Worm (Caenorhabditis elegans) whole organism, young adult: ENCODE data around the gene F26D2.10.
"Not testable (repeated sequence)": the region's sequence is repeated elsewhere in the genome, so short reads cannot be mapped to it uniquely, and the experiment has no call there.

ENCODE experiments used
- B0261.1 ChIP-seq: sonication (generic microtip); optimal IDR thresholded peaks from 2 replicates; lab custom pipeline; 2016; ENCODE audit warnings: mild to moderate bottlenecking, missing genetic modification characterization, moderate library complexity, missing compliant biosample characterization
- C06A6.2 ChIP-seq: fragments of 200-800 bp; sonication (Bioruptor generic); conservative IDR thresholded peaks from 2 replicates; pipeline ENCODE4 v1.3.6; 2022; ENCODE audit warnings: missing genetic modification characterization, missing compliant biosample characterization
- F22D6.2 ChIP-seq: sonication (generic microtip); optimal IDR thresholded peaks from 2 replicates; lab custom pipeline; 2016; ENCODE audit warnings: mild to moderate bottlenecking, missing genetic modification characterization, missing compliant biosample characterization
- F23B12.7 ChIP-seq: sonication (generic microtip); optimal IDR thresholded peaks from 2 replicates; lab custom pipeline; 2017; ENCODE audit warnings: missing genetic modification characterization, mild to moderate bottlenecking, missing compliant biosample characterization, antibody characterized with exemption, moderate library complexity; ENCODE audit not compliant: insufficient read depth
- F49E8.2 ChIP-seq: sonication (generic microtip); optimal IDR thresholded peaks from 3 replicates; lab custom pipeline; 2017; ENCODE audit warnings: missing genetic modification characterization, mild to moderate bottlenecking, missing compliant biosample characterization, antibody characterized with exemption, moderate library complexity; ENCODE audit not compliant: insufficient read depth
- Y53F4B.3 ChIP-seq: fragments of 200-800 bp; sonication (Bioruptor generic); IDR thresholded peaks from 2 replicates; pipeline ENCODE4 v1.3.6; 2022; ENCODE audit warnings: missing genetic modification reagents, missing genetic modification characterization, missing compliant biosample characterization
- Y53G8AR.9 ChIP-seq: fragments of 200-800 bp; sonication (Bioruptor generic); conservative IDR thresholded peaks from 2 replicates; pipeline ENCODE4 v1.3.6; 2022; ENCODE audit warnings: missing genetic modification reagents, missing genetic modification characterization, missing compliant biosample characterization
- ama-1 ChIP-seq, 3 experiments: fragments of 150-350 bp in 1 of 3; sonication (generic microtip) in 2 of 3; optimal IDR thresholded peaks; 2 replicates each; lab custom pipeline; 2014 to 2018; ENCODE audit warnings: missing biosample characterization in 2 of 3, missing genetic modification characterization in 2 of 3, missing genetic modification reagents in 2 of 3
- aptf-2 ChIP-seq: fragments of 200-800 bp; sonication (Bioruptor generic); conservative IDR thresholded peaks from 2 replicates; pipeline ENCODE4 v1.3.6; 2022; ENCODE audit warnings: missing genetic modification reagents, missing genetic modification characterization, missing compliant biosample characterization
- atf-7 ChIP-seq: sonication (generic microtip); optimal IDR thresholded peaks from 2 replicates; lab custom pipeline; 2017; ENCODE audit warnings: mild to moderate bottlenecking, missing genetic modification characterization, missing compliant biosample characterization
- attf-6 ChIP-seq: fragments of 200-800 bp; sonication (Bioruptor generic); IDR thresholded peaks from 2 replicates; pipeline ENCODE4 v1.3.6; 2022; ENCODE audit warnings: missing genetic modification reagents, missing genetic modification characterization, missing compliant biosample characterization
- bed-1 ChIP-seq: fragments of 200-800 bp; sonication (Bioruptor generic); IDR thresholded peaks from 2 replicates; pipeline ENCODE4 v1.3.6; 2022; ENCODE audit warnings: missing genetic modification reagents, missing genetic modification characterization, missing compliant biosample characterization
- ceh-58 ChIP-seq: fragments of 200-800 bp; sonication (Bioruptor generic); IDR thresholded peaks from 2 replicates; pipeline ENCODE4 v1.3.6; 2022; ENCODE audit warnings: missing genetic modification characterization, missing compliant biosample characterization
- chd-7 ChIP-seq: sonication (generic microtip); optimal IDR thresholded peaks from 2 replicates; lab custom pipeline; 2016; ENCODE audit warnings: mild to moderate bottlenecking, missing genetic modification characterization, moderate library complexity, missing compliant biosample characterization
- die-1 ChIP-seq: sonication (generic microtip); optimal IDR thresholded peaks from 2 replicates; lab custom pipeline; 2016; ENCODE audit warnings: missing genotype, mild to moderate bottlenecking, missing genetic modification characterization, missing compliant biosample characterization
- dox-1 ChIP-seq: fragments of 200-800 bp; sonication (Bioruptor generic); IDR thresholded peaks from 2 replicates; pipeline ENCODE4 v1.3.6; 2022; ENCODE audit warnings: missing genetic modification reagents, missing genetic modification characterization, missing compliant biosample characterization
- dpff-1 ChIP-seq: sonication (generic microtip); optimal IDR thresholded peaks from 2 replicates; lab custom pipeline; 2017; ENCODE audit warnings: mild to moderate bottlenecking, missing genetic modification characterization, missing compliant biosample characterization
- egl-18 ChIP-seq: fragments of 200-800 bp; sonication (Bioruptor generic); IDR thresholded peaks from 2 replicates; pipeline ENCODE4 v1.3.6; 2022; ENCODE audit warnings: missing genetic modification reagents, missing genetic modification characterization, missing compliant biosample characterization
- egl-44 ChIP-seq: fragments of 200-800 bp; sonication (Bioruptor generic); IDR thresholded peaks from 2 replicates; pipeline ENCODE4 v1.3.6; 2022; ENCODE audit warnings: missing genetic modification reagents, missing genetic modification characterization, missing compliant biosample characterization
- ekl-4 ChIP-seq: fragments of 200-800 bp; sonication (Bioruptor generic); IDR thresholded peaks from 2 replicates; pipeline ENCODE4 v1.3.6; 2022; ENCODE audit warnings: missing genetic modification reagents, missing genetic modification characterization, missing compliant biosample characterization
- him-1 ChIP-seq: sonication (generic microtip); optimal IDR thresholded peaks from 2 replicates; lab custom pipeline; 2016; ENCODE audit warnings: missing genotype, missing genetic modification reagents, missing genetic modification characterization, missing compliant biosample characterization
- lir-1 ChIP-seq: fragments of 200-800 bp; sonication (Bioruptor generic); conservative IDR thresholded peaks from 2 replicates; pipeline ENCODE4 v1.3.6; 2022; ENCODE audit warnings: missing genetic modification reagents, missing genetic modification characterization, missing compliant biosample characterization
- lsy-27 ChIP-seq: sonication (generic microtip); optimal IDR thresholded peaks from 2 replicates; lab custom pipeline; 2017; ENCODE audit warnings: missing genetic modification characterization, mild to moderate bottlenecking, missing compliant biosample characterization, antibody characterized with exemption, missing genotype, borderline replicate concordance; ENCODE audit not compliant: insufficient read depth
- madf-6 ChIP-seq: fragments of 200-800 bp; sonication (Bioruptor generic); IDR thresholded peaks from 2 replicates; pipeline ENCODE4 v1.3.6; 2022; ENCODE audit warnings: missing genetic modification reagents, missing genetic modification characterization, missing compliant biosample characterization
- mcd-1 ChIP-seq: fragments of 200-800 bp; sonication (Bioruptor generic); IDR thresholded peaks from 2 replicates; pipeline ENCODE4 v1.3.6; 2022; ENCODE audit warnings: missing genetic modification reagents, missing genetic modification characterization, missing compliant biosample characterization
- nfyb-1 ChIP-seq: fragments of 200-800 bp; sonication (Bioruptor generic); IDR thresholded peaks from 2 replicates; pipeline ENCODE4 v1.3.6; 2022; ENCODE audit warnings: missing genetic modification reagents, missing genetic modification characterization, missing compliant biosample characterization
- nhr-27 ChIP-seq: fragments of 200-800 bp; sonication (Bioruptor generic); optimal IDR thresholded peaks from 2 replicates; lab custom pipeline; 2018; ENCODE audit warnings: mild to moderate bottlenecking, missing genetic modification characterization, moderate library complexity, missing compliant biosample characterization
- nhr-80 ChIP-seq: sonication (generic microtip); optimal IDR thresholded peaks from 2 replicates; lab custom pipeline; 2016; ENCODE audit warnings: missing genetic modification characterization, missing compliant biosample characterization
- pbrm-1 ChIP-seq: fragments of 200-800 bp; sonication (Bioruptor generic); IDR thresholded peaks from 2 replicates; pipeline ENCODE4 v1.3.6; 2022; ENCODE audit warnings: missing genetic modification reagents, missing genetic modification characterization, missing compliant biosample characterization
- rcor-1 ChIP-seq: fragments of 200-800 bp; sonication (Bioruptor generic); IDR thresholded peaks from 2 replicates; pipeline ENCODE4 v1.3.6; 2022; ENCODE audit warnings: missing genetic modification reagents, missing genetic modification characterization, missing compliant biosample characterization
- snpc-3.4 ChIP-seq: sonication (generic microtip); optimal IDR thresholded peaks from 2 replicates; lab custom pipeline; 2017; ENCODE audit warnings: missing genetic modification characterization, mild to moderate bottlenecking, missing compliant biosample characterization, antibody characterized with exemption, moderate library complexity, missing genotype, missing genetic modification reagents
- sptf-2 ChIP-seq: fragments of 200-800 bp; sonication (Bioruptor generic); optimal IDR thresholded peaks from 2 replicates; lab custom pipeline; 2018; ENCODE audit warnings: mild to moderate bottlenecking, missing genetic modification characterization, missing compliant biosample characterization
- tbp1 ChIP-seq: fragments of 200-800 bp; sonication (Bioruptor generic); optimal IDR thresholded peaks from 2 replicates; lab custom pipeline; 2018; ENCODE audit warnings: mild to moderate bottlenecking, missing genetic modification characterization, missing compliant biosample characterization
- tbx-9 ChIP-seq: sonication (generic microtip); optimal IDR thresholded peaks from 2 replicates; lab custom pipeline; 2016; ENCODE audit warnings: borderline replicate concordance, missing genetic modification characterization, inconsistent platforms, missing compliant biosample characterization
- unc-130 ChIP-seq: sonication (generic microtip); optimal IDR thresholded peaks from 2 replicates; lab custom pipeline; 2016; ENCODE audit warnings: missing genetic modification reagents, missing genetic modification characterization, missing compliant biosample characterization

The F26D2.10 gene

DNA sequence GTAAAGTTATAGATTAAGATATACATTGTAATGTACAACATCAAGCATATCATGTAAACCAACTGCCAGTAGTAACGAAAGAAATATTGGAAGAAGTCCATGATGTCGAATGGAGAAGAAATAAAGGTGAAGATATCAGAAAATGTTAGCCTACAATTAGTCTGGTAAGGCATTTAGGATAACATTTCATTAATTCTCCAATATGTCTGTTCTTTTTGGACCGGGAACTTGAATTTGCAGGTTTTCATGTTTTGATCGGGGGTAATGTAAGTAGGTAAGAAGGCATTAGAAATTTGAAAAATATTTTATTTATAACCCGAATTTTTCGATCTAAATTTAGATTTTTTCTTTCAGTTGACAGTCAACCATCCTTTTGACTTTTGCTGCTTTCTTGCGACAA is 35.7 kb downstream of the F26D2.10 start, which contains the start of gene srd-63:
Gene srd-63 (minus strand): TSS at position 101 of the 400 bp plus-strand sequence.
- no peak for TF ChIP-seq tbx-9
- no peak for TF ChIP-seq unc-130
- TF ChIP-seq attf-6 (GFP tag; lab: Robert Waterston, UW): no peak
- no peak for TF ChIP-seq egl-18 (GFP tag; lab: Robert Waterston, UW)
- no peak for TF ChIP-seq sptf-2 (GFP tag; lab: Kevin White, UChicago)
- TF ChIP-seq him-1 (tag; lab: Kevin White, UChicago): no peak
- no peak for TF ChIP-seq Y53F4B.3
- TF ChIP-seq nhr-27: no peak
- no peak for TF ChIP-seq F22D6.2 (tag; lab: Kevin White, UChicago)
- no peak for TF ChIP-seq lir-1 (GFP tag; lab: Robert Waterston, UW)
- no peak for TF ChIP-seq C06A6.2 (GFP tag; lab: Robert Waterston, UW)
- TF ChIP-seq F49E8.2 (tag; lab: Kevin White, UChicago): no peak

DNA sequence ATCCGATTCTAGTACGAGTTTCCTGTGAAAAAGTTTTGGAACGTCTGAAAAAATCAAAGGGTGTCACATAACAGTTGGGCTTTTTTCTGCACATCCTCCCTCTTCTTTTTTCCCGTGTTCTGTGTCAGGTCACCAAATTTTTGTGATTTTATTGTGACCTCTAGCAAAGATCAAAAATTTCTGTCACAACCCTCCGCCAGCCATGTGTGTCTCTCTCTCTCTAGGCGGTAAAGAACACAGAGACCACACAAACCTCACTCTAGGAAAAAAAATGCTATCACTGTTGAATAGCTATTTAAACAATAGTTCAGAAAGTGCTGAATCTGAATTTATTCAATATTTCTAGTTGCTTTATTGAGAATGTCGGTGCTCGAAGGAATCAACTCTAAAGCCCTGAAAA is 38.7 kb downstream of the F26D2.10 start, which contains the start of gene gst-44:
Gene gst-44 (plus strand): TSS at position 237 of the 400 bp plus-strand sequence.
- TF ChIP-seq die-1 (tag; lab: Kevin White, UChicago) (no peak), nhr-80 (tag; lab: Kevin White, UChicago) (peak; percentile 62), aptf-2 (GFP tag; lab: Robert Waterston, UW) (no peak)

DNA sequence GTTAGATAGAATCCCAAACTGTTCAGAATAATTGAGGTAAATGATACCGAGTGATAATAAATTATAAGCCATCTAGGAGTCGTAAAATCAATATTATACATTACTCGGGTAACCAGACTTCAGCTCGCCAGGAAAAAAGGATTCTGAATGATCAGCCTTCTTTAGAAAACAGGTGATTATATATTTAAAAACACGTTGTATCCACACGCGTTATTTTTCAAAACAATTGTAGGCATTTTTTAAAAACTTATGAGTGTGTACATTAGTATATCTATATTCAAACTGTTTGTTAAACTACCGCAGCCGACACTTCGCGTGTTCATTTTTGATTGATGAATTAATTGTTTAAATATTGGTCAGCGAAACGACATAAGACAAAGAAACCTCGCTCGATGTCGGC is 41.1 kb downstream of the F26D2.10 start, which contains the start of gene sri-65:
Gene sri-65 (minus strand): TSS at position 101 of the 400 bp plus-strand sequence.
- TF ChIP-seq pbrm-1 (no peak), B0261.1 (tag; lab: Kevin White, UChicago) (no peak), nfyb-1 (GFP tag; lab: Robert Waterston, UW) (no peak), dpff-1 (tag; lab: Kevin White, UChicago) (no peak), F23B12.7 (tag; lab: Kevin White, UChicago) (no peak), Y53G8AR.9 (GFP tag; lab: Robert Waterston, UW) (no peak), dox-1 (no peak), ceh-58 (GFP tag; lab: Robert Waterston, UW) (no peak), ekl-4 (GFP tag; lab: Robert Waterston, UW) (no peak), tbp1 (GFP tag; lab: Kevin White, UChicago) (no peak), ama-1 (optimal IDR thresholded peaks at IDR 0.05; lab: Kevin White, UChicago) (no peak), ama-1 (GFP tag; optimal IDR thresholded peaks at IDR 0.05; lab: Kevin White, UChicago) (no peak), bed-1 (GFP tag; lab: Robert Waterston, UW) (no peak), madf-6 (GFP tag; lab: Robert Waterston, UW) (no peak), atf-7 (tag; lab: Kevin White, UChicago) (no peak), die-1 (tag; lab: Kevin White, UChicago) (no peak), lsy-27 (tag; lab: Kevin White, UChicago) (no peak), chd-7 (no peak), mcd-1 (GFP tag; lab: Robert Waterston, UW) (no peak)

DNA sequence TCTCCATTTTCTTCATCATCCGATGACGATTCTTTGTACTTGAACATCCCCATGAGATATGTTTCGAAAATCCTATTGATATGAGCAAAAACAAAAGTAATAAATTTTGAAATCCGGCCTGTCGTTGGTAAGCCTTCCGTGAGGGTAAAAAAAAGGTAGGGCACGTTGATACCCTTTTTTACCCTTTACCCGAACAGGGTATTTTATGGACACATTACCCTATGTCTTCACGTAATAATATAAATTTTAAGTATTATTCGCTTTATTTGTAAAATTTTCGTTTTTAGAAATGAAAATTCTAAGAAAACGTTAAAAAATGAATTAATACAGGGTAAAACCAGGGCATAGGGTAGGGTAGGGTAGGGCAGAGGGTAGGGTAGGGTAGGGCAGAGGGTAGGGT is 45.7 kb downstream of the F26D2.10 start, which contains the start of gene F13A7.7:
Gene F13A7.7 (minus strand): TSS at position 101 of the 400 bp plus-strand sequence.
- TF ChIP-seq snpc-3.4 (tag; lab: Kevin White, UChicago); egl-44 (GFP tag; lab: Robert Waterston, UW); rcor-1 (GFP tag; lab: Robert Waterston, UW): not testable (repeated sequence)
